Fruit fly (Drosophila melanogaster) whole organism, pupa: Measurements from ENCODE around the gene Vps13B.

Experiments
- CG10348 ChIP-seq: fragments of 200-800 bp; sonication (Bioruptor generic); IDR thresholded peaks from 2 replicates; pipeline ENCODE4 v1.3.6; 2022; ENCODE audit warnings: missing biosample characterization, missing genetic modification characterization
- CG12605 ChIP-seq: fragments of 200-800 bp; sonication (Bioruptor generic); IDR thresholded peaks from 2 replicates; pipeline ENCODE4 v1.3.6; 2022; ENCODE audit warnings: missing biosample characterization, missing genetic modification characterization
- CG13204 ChIP-seq: fragments of 200-800 bp; sonication (Bioruptor generic); optimal IDR thresholded peaks from 2 replicates; lab custom pipeline; 2018; ENCODE audit warnings: missing biosample characterization, mild to moderate bottlenecking, missing genetic modification characterization, moderate library complexity
- CG14655 ChIP-seq: fragments of 200-800 bp; sonication (Bioruptor generic); optimal IDR thresholded peaks from 3 replicates; lab custom pipeline; 2017; ENCODE audit warnings: mild to moderate bottlenecking, missing biosample characterization, missing genetic modification reagents, missing genetic modification characterization
- CG15710 ChIP-seq: fragments of 200-800 bp; sonication (Bioruptor generic); optimal IDR thresholded peaks from 2 replicates; lab custom pipeline; 2018; ENCODE audit warnings: missing biosample characterization, mild to moderate bottlenecking, missing genetic modification characterization, moderate library complexity
- CG17806 ChIP-seq: fragments of 200-800 bp; sonication (Bioruptor generic); optimal IDR thresholded peaks from 2 replicates; lab custom pipeline; 2018; ENCODE audit warnings: missing biosample characterization, mild to moderate bottlenecking, missing genetic modification characterization, moderate library complexity
- CG32121 ChIP-seq: fragments of 200-800 bp; sonication (Bioruptor generic); IDR thresholded peaks from 2 replicates; pipeline ENCODE4 v1.3.6; 2022; ENCODE audit warnings: missing biosample characterization, missing genetic modification characterization
- CG34367 ChIP-seq: fragments of 200-800 bp; sonication (Bioruptor generic); optimal IDR thresholded peaks from 2 replicates; lab custom pipeline; 2018; ENCODE audit warnings: missing biosample characterization, mild to moderate bottlenecking, missing genetic modification characterization
- CG4496 ChIP-seq: fragments of 200-800 bp; sonication (Bioruptor generic); IDR thresholded peaks from 3 replicates; pipeline ENCODE4 v1.3.6; 2022; ENCODE audit warnings: missing biosample characterization, missing genetic modification characterization
- CG8159 ChIP-seq: fragments of 200-800 bp; sonication (Bioruptor generic); optimal IDR thresholded peaks from 3 replicates; lab custom pipeline; 2018; ENCODE audit warnings: missing biosample characterization, mild to moderate bottlenecking, missing genetic modification characterization, moderate library complexity
- CG8301 ChIP-seq: fragments of 200-800 bp; sonication (Bioruptor generic); optimal IDR thresholded peaks from 2 replicates; lab custom pipeline; 2018; ENCODE audit warnings: missing biosample characterization, mild to moderate bottlenecking, missing genetic modification characterization
- CG9948 ChIP-seq: fragments of 200-800 bp; sonication (Bioruptor generic); optimal IDR thresholded peaks from 2 replicates; lab custom pipeline; 2018; ENCODE audit warnings: missing biosample characterization, mild to moderate bottlenecking, missing genetic modification characterization, moderate library complexity
- D1 ChIP-seq: fragments of 200-800 bp; sonication (Bioruptor generic); optimal IDR thresholded peaks from 2 replicates; lab custom pipeline; 2018; ENCODE audit warnings: missing biosample characterization, mild to moderate bottlenecking, missing genetic modification characterization, moderate library complexity
- EcR ChIP-seq: fragments of 200-800 bp; sonication (Bioruptor generic); optimal IDR thresholded peaks from 3 replicates; lab custom pipeline; 2019; ENCODE audit warnings: missing biosample characterization, missing genetic modification characterization, mild to moderate bottlenecking, moderate library complexity, missing genetic modification reagents
- Ets98B ChIP-seq: fragments of 200-800 bp; sonication (Bioruptor generic); IDR thresholded peaks from 2 replicates; pipeline ENCODE4 v1.3.6; 2022; ENCODE audit warnings: missing biosample characterization, missing genetic modification characterization
- Pif1A ChIP-seq: fragments of 200-800 bp; sonication (Bioruptor generic); optimal IDR thresholded peaks from 3 replicates; lab custom pipeline; 2016; ENCODE audit warnings: missing biosample characterization, missing genetic modification characterization
- Pif1B ChIP-seq: fragments of 200-800 bp; sonication (Bioruptor generic); optimal IDR thresholded peaks from 3 replicates; lab custom pipeline; 2016; ENCODE audit warnings: missing biosample characterization, missing genetic modification characterization
- Snoo ChIP-seq: fragments of 200-800 bp; sonication (Bioruptor generic); optimal IDR thresholded peaks from 3 replicates; lab custom pipeline; 2017; ENCODE audit warnings: missing biosample characterization, mild to moderate bottlenecking, missing genetic modification characterization, inconsistent platforms
- fd96Ca ChIP-seq: fragments of 200-800 bp; sonication (Bioruptor generic); IDR thresholded peaks from 3 replicates; pipeline ENCODE4 v1.3.6; 2022; ENCODE audit warnings: missing biosample characterization, missing genetic modification characterization
- gl ChIP-seq: fragments of 200-800 bp; sonication (Bioruptor generic); optimal IDR thresholded peaks from 2 replicates; lab custom pipeline; 2018; ENCODE audit warnings: missing biosample characterization, mild to moderate bottlenecking, missing genetic modification characterization
- rn ChIP-seq: fragments of 200-800 bp; sonication (Bioruptor generic); IDR thresholded peaks from 2 replicates; pipeline ENCODE4 v1.3.6; 2022; ENCODE audit warnings: missing biosample characterization, missing genetic modification characterization

Gene Vps13B

DNA sequence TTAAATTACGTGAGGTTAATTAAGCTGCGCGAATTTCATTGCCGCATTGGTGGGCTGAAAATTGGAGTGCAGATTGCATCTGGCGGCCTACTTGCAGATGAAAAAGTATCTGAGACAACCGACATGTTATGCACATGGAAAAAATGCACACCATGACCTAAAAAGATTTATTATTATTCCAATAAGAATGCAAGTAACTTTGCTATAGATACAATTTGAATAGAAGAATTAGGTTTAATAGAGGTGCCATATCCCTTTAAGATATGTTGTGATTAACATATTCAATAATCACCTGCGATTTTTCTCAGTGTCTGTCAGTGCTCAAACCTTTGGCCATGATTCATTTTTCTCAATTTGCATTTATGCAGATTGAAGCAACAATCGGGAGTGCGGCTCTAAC, 45.7 kb downstream of the Vps13B start:
- TF ChIP-seq CG34367 (no peak), CG17806 (peak; percentile 3), D1 (no peak), CG32121 (peak; percentile 8; the same call in 1 of the 2 replicates), CG8301 (tag; lab: Kevin White, UChicago) (peak; percentile 57), CG10348 (no peak), Snoo (tag; lab: Kevin White, UChicago) (no peak), fd96Ca (no peak), CG14655 (peak; percentile 40), CG13204 (no peak), CG12605 (GFP tag; lab: Robert Waterston, UW) (peak; percentile 14; the same call in 1 of the 2 replicates), Ets98B (GFP tag; lab: Robert Waterston, UW) (peak; percentile 23; the same call in 1 of the 2 replicates), CG4496 (GFP tag; lab: Robert Waterston, UW) (peak; percentile 72), CG8159 (tag; lab: Kevin White, UChicago) (peak; percentile 15), gl (tag; lab: Kevin White, UChicago) (no peak), Pif1A (GFP tag; lab: Kevin White, UChicago) (no peak), CG9948 (tag; lab: Kevin White, UChicago) (no peak), Pif1B (GFP tag; lab: Kevin White, UChicago) (no peak)

DNA sequence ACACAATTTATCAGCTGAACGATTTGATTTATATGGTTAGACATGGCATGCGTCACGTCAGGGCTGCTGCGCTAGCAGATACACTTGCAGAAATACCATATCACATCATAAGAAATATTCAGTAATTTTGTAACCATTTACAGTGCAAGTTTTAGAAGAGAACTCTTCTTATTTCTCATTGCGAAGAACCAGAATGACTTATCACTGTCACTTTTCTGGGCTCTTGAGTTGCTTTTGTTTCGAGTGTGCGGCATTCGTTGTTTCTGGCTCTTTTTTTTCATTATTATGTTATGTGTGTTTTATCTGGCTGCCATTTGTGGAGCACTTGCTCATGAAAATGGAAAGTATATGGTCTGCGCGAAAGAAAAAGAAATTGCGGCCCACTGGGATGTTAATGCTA, 46.2 kb downstream of the Vps13B start:
- TF ChIP-seq EcR (no peak), Pif1B (GFP tag; lab: Kevin White, UChicago) (peak; percentile 8), CG15710 (tag; lab: Kevin White, UChicago) (no peak), Pif1A (GFP tag; lab: Kevin White, UChicago) (no peak), D1 (no peak), rn (GFP tag; lab: Robert Waterston, UW) (peak; percentile 62; the same call in 1 of the 2 replicates), Ets98B (GFP tag; lab: Robert Waterston, UW) (peak; percentile 76), CG34367 (no peak), CG17806 (peak; percentile 25), CG4496 (GFP tag; lab: Robert Waterston, UW) (peak; percentile 82), CG14655 (peak; percentile 64), CG8301 (tag; lab: Kevin White, UChicago) (peak; percentile 63), Snoo (tag; lab: Kevin White, UChicago) (no peak), CG12605 (GFP tag; lab: Robert Waterston, UW) (peak; percentile 65), CG13204 (no peak), CG10348 (no peak), fd96Ca (peak; percentile 83), CG8159 (tag; lab: Kevin White, UChicago) (no peak), CG32121 (peak; percentile 71), gl (tag; lab: Kevin White, UChicago) (no peak), CG9948 (tag; lab: Kevin White, UChicago) (no peak)

DNA sequence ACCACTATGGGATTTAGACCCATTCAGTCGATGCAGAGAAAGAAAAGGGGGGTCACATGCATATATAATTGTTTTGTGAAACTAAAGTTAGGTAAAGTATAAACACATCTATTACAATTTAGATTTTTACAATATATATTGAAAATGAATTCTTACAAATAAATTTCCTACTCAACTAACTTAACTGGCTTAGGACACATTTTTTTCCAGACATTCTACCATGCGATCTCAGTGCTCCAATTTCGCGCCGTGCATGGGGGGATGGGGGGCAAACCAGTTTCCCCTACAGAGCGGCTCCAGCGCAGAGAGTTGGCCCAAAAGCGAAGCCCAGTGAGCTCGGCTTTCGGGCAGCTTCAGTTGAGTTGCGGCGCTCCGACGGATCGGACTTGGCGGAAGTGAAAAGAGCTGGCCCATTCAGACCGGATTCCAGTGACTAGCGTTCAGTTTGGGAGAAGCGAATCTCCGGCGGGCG, 47.3 kb downstream of the Vps13B start, which contains the start of gene CG7896:
Gene CG7896 (plus strand): TSS at position 354 of the 472 bp plus-strand sequence.
- TF ChIP-seq D1: no peak
- TF ChIP-seq Ets98B (GFP tag; lab: Robert Waterston, UW): peak; percentile 81
- TF ChIP-seq CG15710 (tag; lab: Kevin White, UChicago): peak; percentile 74
- TF ChIP-seq CG10348: no peak
- peak; percentile 68 for TF ChIP-seq CG34367
- peak; percentile 80 for TF ChIP-seq CG13204
- TF ChIP-seq CG8159 (tag; lab: Kevin White, UChicago): peak; percentile 83
- peak; percentile 4 for TF ChIP-seq gl (tag; lab: Kevin White, UChicago)
- TF ChIP-seq CG4496 (GFP tag; lab: Robert Waterston, UW): peak; percentile 88
- TF ChIP-seq CG17806: peak; percentile 64
- TF ChIP-seq CG8301 (tag; lab: Kevin White, UChicago): peak; percentile 76
- TF ChIP-seq fd96Ca: peak; percentile 78
- no peak for TF ChIP-seq CG14655
- no peak for TF ChIP-seq EcR
- peak; percentile 84 for TF ChIP-seq Pif1A (GFP tag; lab: Kevin White, UChicago)
- TF ChIP-seq Pif1B (GFP tag; lab: Kevin White, UChicago): peak; percentile 92
- TF ChIP-seq CG12605 (GFP tag; lab: Robert Waterston, UW): peak; percentile 40; the same call in 1 of the 2 replicates
- TF ChIP-seq CG32121: peak; percentile 91
- peak; percentile 79 for TF ChIP-seq rn (GFP tag; lab: Robert Waterston, UW)
- TF ChIP-seq CG9948 (tag; lab: Kevin White, UChicago): peak; percentile 67
- peak; percentile 78 for TF ChIP-seq Snoo (tag; lab: Kevin White, UChicago)

DNA sequence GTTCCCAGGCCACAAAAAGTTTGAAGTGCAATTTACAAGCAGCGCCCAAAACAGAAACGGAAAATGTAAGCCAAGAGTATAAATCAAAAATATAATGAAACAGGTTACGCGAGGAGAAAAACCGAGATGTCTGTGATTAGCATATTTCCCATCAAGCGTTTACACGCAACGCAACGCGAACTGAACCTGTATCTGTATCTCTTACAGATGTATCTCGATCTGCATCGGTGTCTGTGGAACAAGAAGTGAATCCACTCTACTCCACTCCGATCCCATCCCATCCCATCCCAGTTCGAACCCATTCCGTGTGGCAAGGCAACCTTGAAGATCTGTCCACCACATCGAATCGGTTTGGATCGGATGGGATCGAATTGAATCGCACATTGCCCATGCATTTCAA, 48.1 kb downstream of the Vps13B start:
- no peak for TF ChIP-seq rn (GFP tag; lab: Robert Waterston, UW)
- no peak for TF ChIP-seq CG12605 (GFP tag; lab: Robert Waterston, UW)
- TF ChIP-seq Ets98B (GFP tag; lab: Robert Waterston, UW): no peak
- TF ChIP-seq CG8159 (tag; lab: Kevin White, UChicago): peak; percentile 15

dm6 chr3R:29985219-29985618, 49.4 kb downstream of the Vps13B start:
- 0 out of 2 replicates have a peak, but pooled peaks have one; percentile 10 for TF ChIP-seq CG10348
- no peak for TF ChIP-seq D1

DNA sequence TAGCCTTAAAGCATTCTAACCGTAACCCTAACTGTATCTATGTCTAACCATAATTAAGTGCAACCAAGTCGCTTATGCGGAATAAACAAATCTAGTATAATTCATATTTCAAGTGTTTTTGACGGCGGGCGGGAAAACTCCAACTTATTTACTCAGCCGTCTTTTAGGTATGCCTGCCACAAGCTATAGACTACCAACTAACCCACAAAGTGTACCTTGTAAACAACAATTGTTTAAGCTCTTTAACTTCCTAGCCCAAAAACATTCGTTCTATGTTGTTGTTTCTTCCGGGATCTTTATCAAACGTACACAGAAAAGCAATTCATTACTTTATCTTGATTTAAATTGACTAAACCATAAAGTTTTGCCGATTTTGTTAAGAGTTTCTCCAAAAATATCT, 54.9 kb downstream of the Vps13B start:
- no peak for TF ChIP-seq CG4496 (GFP tag; lab: Robert Waterston, UW)
- no peak for TF ChIP-seq D1
- no peak for TF ChIP-seq CG14655
- no peak for TF ChIP-seq fd96Ca
- TF ChIP-seq CG10348: no peak
- no peak for TF ChIP-seq EcR
- TF ChIP-seq CG12605 (GFP tag; lab: Robert Waterston, UW): no peak
- TF ChIP-seq Pif1A (GFP tag; lab: Kevin White, UChicago): no peak
- no peak for TF ChIP-seq Ets98B (GFP tag; lab: Robert Waterston, UW)
- no peak for TF ChIP-seq CG9948 (tag; lab: Kevin White, UChicago)
- TF ChIP-seq CG8159 (tag; lab: Kevin White, UChicago): no peak
- TF ChIP-seq CG13204: no peak
- no peak for TF ChIP-seq Pif1B (GFP tag; lab: Kevin White, UChicago)
- no peak for TF ChIP-seq CG17806
